Worm (Caenorhabditis elegans) whole organism, young adult: ENCODE measurements around the gene F14D7.14.

Experiments
- F55B11.4 ChIP-seq: sonication (generic microtip); optimal IDR thresholded peaks from 2 replicates; lab custom pipeline; 2016; ENCODE audit warnings: missing compliant biosample characterization, missing genetic modification characterization, borderline replicate concordance; ENCODE audit not compliant: insufficient read depth
- F57C9.4 ChIP-seq: sonication (generic microtip); optimal IDR thresholded peaks from 2 replicates; lab custom pipeline; 2017; ENCODE audit warnings: mild to moderate bottlenecking, missing genetic modification characterization, missing compliant biosample characterization
- ama-1 ChIP-seq, 3 experiments: fragments of 150-350 bp in 1 of 3; sonication (generic microtip) in 2 of 3; optimal IDR thresholded peaks; 2 replicates each; lab custom pipeline; 2014 to 2018; ENCODE audit warnings: missing biosample characterization in 2 of 3, missing genetic modification characterization in 2 of 3, missing genetic modification reagents in 2 of 3
- pha-4 ChIP-seq: fragments of 150-350 bp; sonication (generic microtip); optimal IDR thresholded peaks from 2 replicates; lab custom pipeline; 2014; ENCODE audit warnings: missing biosample characterization, missing genetic modification reagents, missing genetic modification characterization
- snpc-4 ChIP-seq, 5 experiments: fragments of 150-350 bp in 1 of 5; sonication (generic microtip) in 4 of 5; optimal IDR thresholded peaks; 2 replicates each; lab custom pipeline; 2014 to 2018; ENCODE audit warnings: missing genetic modification characterization in 5 of 5, missing biosample characterization in 3 of 5, antibody characterized with exemption in 2 of 5, mild to moderate bottlenecking in 2 of 5, missing compliant biosample characterization in 2 of 5, missing genotype in 2 of 5, moderate library complexity in 2 of 5, missing genetic modification reagents in 1 of 5
- unc-62 ChIP-seq: fragments of 150-350 bp; optimal IDR thresholded peaks from 2 replicates; lab custom pipeline; 2014; ENCODE audit warnings: missing biosample characterization, missing genetic modification reagents, missing genetic modification characterization

DNA sequence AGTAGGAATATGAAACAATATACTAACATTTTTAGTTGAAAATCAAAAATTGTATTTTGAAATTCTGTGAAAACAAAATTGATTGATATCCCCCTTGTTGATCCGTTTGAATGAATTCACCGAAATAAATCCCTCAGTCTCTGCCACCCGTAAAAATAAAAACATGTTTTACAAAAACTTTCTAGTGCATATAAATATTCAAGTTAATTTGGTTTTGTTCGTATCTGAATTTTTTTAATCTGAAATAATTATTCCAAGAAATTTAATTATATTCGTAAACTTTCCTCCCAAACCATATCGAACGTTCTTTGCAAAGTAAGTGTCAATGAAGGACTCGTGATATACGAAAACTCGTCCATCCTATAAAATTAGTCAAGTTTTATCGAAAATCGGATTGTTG, 36.7 kb upstream of the F14D7.14 start, which contains the start of gene F40G12.6:
- TF ChIP-seq snpc-4 (GFP tag; optimal IDR thresholded peaks at IDR 0.05; lab: Kevin White, UChicago) (no peak), snpc-4 (tag; optimal IDR thresholded peaks at IDR 0.05; lab: Kevin White, UChicago) (no peak), ama-1 (optimal IDR thresholded peaks at IDR 0.05; lab: Kevin White, UChicago) (no peak), ama-1 (GFP tag; optimal IDR thresholded peaks at IDR 0.05; lab: Kevin White, UChicago) (no peak), pha-4 (tag; lab: Kevin White, UChicago) (no peak), unc-62 (no peak), F55B11.4 (tag; lab: Kevin White, UChicago) (no peak), F57C9.4 (no peak)
